Fruit fly (Drosophila melanogaster) whole organism, prepupa: Measurements from ENCODE around the gene mAChR-B.

Experiments
- Blimp-1 ChIP-seq: fragments of 200-800 bp; sonication (Bioruptor generic); optimal IDR thresholded peaks from 3 replicates; lab custom pipeline; 2017; ENCODE audit warnings: missing biosample characterization, missing genetic modification characterization, mild to moderate bottlenecking, moderate library complexity, missing genetic modification reagents
- CG10631 ChIP-seq: fragments of 200-800 bp; sonication (Bioruptor generic); optimal IDR thresholded peaks from 2 replicates; lab custom pipeline; 2016; ENCODE audit warnings: missing biosample characterization, missing genetic modification characterization
- CG11294 ChIP-seq: fragments of 200-800 bp; sonication (Bioruptor generic); IDR thresholded peaks from 2 replicates; pipeline ENCODE4 v1.3.6; 2022; ENCODE audit warnings: missing biosample characterization, missing genetic modification characterization
- CG11762 ChIP-seq: fragments of 200-800 bp; sonication (Bioruptor generic); optimal IDR thresholded peaks from 3 replicates; lab custom pipeline; 2016; ENCODE audit warnings: missing biosample characterization, missing genetic modification characterization; ENCODE audit not compliant: insufficient read depth
- CG11902 ChIP-seq: fragments of 200-800 bp; sonication (Bioruptor generic); optimal IDR thresholded peaks from 3 replicates; lab custom pipeline; 2016; ENCODE audit warnings: missing biosample characterization, missing genetic modification characterization
- CG15336 ChIP-seq: fragments of 200-800 bp; sonication (Bioruptor generic); IDR thresholded peaks from 2 replicates; pipeline ENCODE4 v1.3.6; 2022; ENCODE audit warnings: missing biosample characterization, missing genetic modification characterization
- CG1621 ChIP-seq: fragments of 200-800 bp; sonication (Bioruptor generic); optimal IDR thresholded peaks from 3 replicates; lab custom pipeline; 2018; ENCODE audit warnings: missing biosample characterization, mild to moderate bottlenecking, missing genetic modification characterization
- CG16779 ChIP-seq: fragments of 200-800 bp; sonication (Bioruptor generic); optimal IDR thresholded peaks from 3 replicates; lab custom pipeline; 2017; ENCODE audit warnings: missing biosample characterization, mild to moderate bottlenecking, missing genetic modification characterization
- CG3032 ChIP-seq: fragments of 200-800 bp; optimal IDR thresholded peaks from 2 replicates; lab custom pipeline; 2019; ENCODE audit warnings: missing biosample characterization, mild to moderate bottlenecking, missing genetic modification characterization, moderate library complexity
- CG31627 ChIP-seq: fragments of 200-800 bp; sonication (Bioruptor generic); optimal IDR thresholded peaks from 3 replicates; lab custom pipeline; 2016; ENCODE audit warnings: missing biosample characterization, missing genetic modification characterization
- CG3919 ChIP-seq: fragments of 200-800 bp; sonication (Bioruptor generic); optimal IDR thresholded peaks from 3 replicates; lab custom pipeline; 2016; ENCODE audit warnings: missing biosample characterization, missing genetic modification characterization
- CG4318 ChIP-seq: fragments of 200-800 bp; sonication (Bioruptor generic); optimal IDR thresholded peaks from 3 replicates; lab custom pipeline; 2017; ENCODE audit warnings: missing biosample characterization, mild to moderate bottlenecking, missing genetic modification characterization
- CG6276 ChIP-seq: fragments of 200-800 bp; sonication (Bioruptor generic); optimal IDR thresholded peaks from 2 replicates; lab custom pipeline; 2017; ENCODE audit warnings: missing biosample characterization, mild to moderate bottlenecking, missing genetic modification characterization
- CG6808 ChIP-seq: fragments of 200-800 bp; sonication (Bioruptor generic); optimal IDR thresholded peaks from 3 replicates; lab custom pipeline; 2017; ENCODE audit warnings: missing biosample characterization, missing genetic modification characterization, mild to moderate bottlenecking, moderate library complexity, missing genetic modification reagents
- CG6854 ChIP-seq: fragments of 200-800 bp; sonication (Bioruptor generic); optimal IDR thresholded peaks from 2 replicates; lab custom pipeline; 2017; ENCODE audit warnings: missing biosample characterization, mild to moderate bottlenecking, missing genetic modification characterization
- CG7368 ChIP-seq: fragments of 200-800 bp; sonication (Bioruptor generic); optimal IDR thresholded peaks from 3 replicates; lab custom pipeline; 2016; ENCODE audit warnings: missing biosample characterization, missing genetic modification characterization
- CG8119 ChIP-seq: fragments of 200-800 bp; sonication (Bioruptor generic); IDR thresholded peaks from 3 replicates; pipeline ENCODE4 v1.3.6; 2022; ENCODE audit warnings: missing biosample characterization, missing genetic modification characterization
- CG8319 ChIP-seq: fragments of 200-800 bp; sonication (Bioruptor generic); optimal IDR thresholded peaks from 3 replicates; lab custom pipeline; 2016; ENCODE audit warnings: missing biosample characterization, missing genetic modification characterization
- CG8632 ChIP-seq: fragments of 200-800 bp; sonication (Bioruptor generic); optimal IDR thresholded peaks from 3 replicates; lab custom pipeline; 2016; ENCODE audit warnings: missing biosample characterization, missing genetic modification characterization
- CG9139 ChIP-seq: fragments of 200-800 bp; sonication (Bioruptor generic); optimal IDR thresholded peaks from 3 replicates; lab custom pipeline; 2017; ENCODE audit warnings: missing biosample characterization, mild to moderate bottlenecking, missing genetic modification characterization
- Eip75B ChIP-seq: fragments of 200-800 bp; sonication (Bioruptor generic); optimal IDR thresholded peaks from 3 replicates; lab custom pipeline; 2016; ENCODE audit warnings: missing biosample characterization, missing genetic modification characterization
- Eip93F ChIP-seq: fragments of 200-800 bp; sonication (Bioruptor generic); optimal IDR thresholded peaks from 2 replicates; lab custom pipeline; 2016; ENCODE audit warnings: missing biosample characterization, mild to moderate bottlenecking, missing genetic modification characterization
- Ets21C ChIP-seq: fragments of 200-800 bp; sonication (Bioruptor generic); optimal IDR thresholded peaks from 3 replicates; lab custom pipeline; 2016; ENCODE audit warnings: missing biosample characterization, missing genetic modification characterization
- Ets96B ChIP-seq: fragments of 200-800 bp; optimal IDR thresholded peaks from 2 replicates; lab custom pipeline; 2019; ENCODE audit warnings: missing biosample characterization, mild to moderate bottlenecking, missing genetic modification characterization, moderate library complexity
- Gug ChIP-seq: fragments of 200-800 bp; sonication (Bioruptor generic); IDR thresholded peaks from 2 replicates; pipeline ENCODE4 v1.3.6; 2022; ENCODE audit warnings: missing biosample characterization, missing genetic modification characterization
- Hr38 ChIP-seq: sonication (Bioruptor generic); optimal IDR thresholded peaks from 2 replicates; lab custom pipeline; 2016; ENCODE audit warnings: missing biosample characterization, missing genetic modification characterization
- Hr39 ChIP-seq: fragments of 200-800 bp; sonication (Bioruptor generic); optimal IDR thresholded peaks from 2 replicates; lab custom pipeline; 2016; ENCODE audit warnings: missing biosample characterization, missing genetic modification characterization
- OdsH ChIP-seq: fragments of 200-800 bp; sonication (Bioruptor generic); optimal IDR thresholded peaks from 3 replicates; lab custom pipeline; 2016; ENCODE audit warnings: missing biosample characterization, missing genetic modification characterization
- Sox102F ChIP-seq: fragments of 200-800 bp; sonication (Bioruptor generic); optimal IDR thresholded peaks from 2 replicates; lab custom pipeline; 2016; ENCODE audit warnings: missing biosample characterization, mild to moderate bottlenecking, missing genetic modification characterization
- Sox14 ChIP-seq: fragments of 200-800 bp; sonication (Bioruptor generic); optimal IDR thresholded peaks from 3 replicates; lab custom pipeline; 2016; ENCODE audit warnings: missing biosample characterization, missing genetic modification characterization
- achi ChIP-seq: fragments of 200-800 bp; sonication (Bioruptor generic); optimal IDR thresholded peaks from 3 replicates; lab custom pipeline; 2016; ENCODE audit warnings: missing biosample characterization, missing genetic modification characterization
- cyc ChIP-seq: fragments of 200-800 bp; sonication (Bioruptor generic); optimal IDR thresholded peaks from 3 replicates; lab custom pipeline; 2016; ENCODE audit warnings: missing biosample characterization, missing genetic modification characterization
- dac ChIP-seq: fragments of 200-800 bp; sonication (Bioruptor generic); optimal IDR thresholded peaks from 2 replicates; lab custom pipeline; 2017; ENCODE audit warnings: missing biosample characterization, mild to moderate bottlenecking, missing genetic modification characterization
- dsx ChIP-seq: fragments of 200-800 bp; optimal IDR thresholded peaks from 3 replicates; lab custom pipeline; 2019; ENCODE audit warnings: missing biosample characterization, mild to moderate bottlenecking, missing genetic modification characterization, moderate library complexity; ENCODE audit not compliant: poor library complexity, severe bottlenecking
- eg ChIP-seq: fragments of 200-800 bp; sonication (Bioruptor generic); IDR thresholded peaks from 3 replicates; pipeline ENCODE4 v1.3.6; 2022; ENCODE audit warnings: missing biosample characterization, missing genetic modification characterization
- esn ChIP-seq: fragments of 200-800 bp; sonication (Bioruptor generic); optimal IDR thresholded peaks from 2 replicates; lab custom pipeline; 2016; ENCODE audit warnings: missing biosample characterization, mild to moderate bottlenecking, missing genetic modification characterization, moderate library complexity
- fd59A ChIP-seq: fragments of 200-800 bp; sonication (Bioruptor generic); optimal IDR thresholded peaks from 2 replicates; lab custom pipeline; 2017; ENCODE audit warnings: missing biosample characterization, mild to moderate bottlenecking, missing genetic modification characterization, missing genetic modification reagents
- lz ChIP-seq: fragments of 200-800 bp; sonication (Bioruptor generic); optimal IDR thresholded peaks from 3 replicates; lab custom pipeline; 2016; ENCODE audit warnings: missing biosample characterization, missing genetic modification characterization
- net ChIP-seq: fragments of 200-800 bp; sonication (Bioruptor generic); optimal IDR thresholded peaks from 3 replicates; lab custom pipeline; 2016; ENCODE audit warnings: missing biosample characterization, missing genetic modification characterization
- pdm3 ChIP-seq: fragments of 200-800 bp; sonication (Bioruptor generic); optimal IDR thresholded peaks from 3 replicates; lab custom pipeline; 2016; ENCODE audit warnings: missing biosample characterization, missing genetic modification characterization
- salr ChIP-seq, 2 experiments: fragments of 200-800 bp; sonication (Bioruptor generic); optimal IDR thresholded peaks; 3 replicates each; lab custom pipeline; 2016 to 2018; ENCODE audit warnings: missing biosample characterization in 2 of 2, missing genetic modification characterization in 2 of 2, mild to moderate bottlenecking in 1 of 2
- spab ChIP-seq: fragments of 200-800 bp; sonication (Bioruptor generic); optimal IDR thresholded peaks from 2 replicates; lab custom pipeline; 2017; ENCODE audit warnings: missing biosample characterization, mild to moderate bottlenecking, missing genetic modification characterization, missing genetic modification reagents
- svp ChIP-seq: fragments of 200-800 bp; sonication (Bioruptor generic); peaks from one replicate; lab custom pipeline; 2016; ENCODE audit warnings: missing biosample characterization, missing genetic modification characterization
- topi ChIP-seq: fragments of 200-800 bp; sonication (Bioruptor generic); optimal IDR thresholded peaks from 3 replicates; lab custom pipeline; 2016; ENCODE audit warnings: missing biosample characterization, missing genetic modification characterization
- vri ChIP-seq: fragments of 200-800 bp; sonication (Bioruptor generic); optimal IDR thresholded peaks from 3 replicates; lab custom pipeline; 2016; ENCODE audit warnings: missing biosample characterization, mild to moderate bottlenecking, missing genetic modification characterization

The mAChR-B gene

DNA sequence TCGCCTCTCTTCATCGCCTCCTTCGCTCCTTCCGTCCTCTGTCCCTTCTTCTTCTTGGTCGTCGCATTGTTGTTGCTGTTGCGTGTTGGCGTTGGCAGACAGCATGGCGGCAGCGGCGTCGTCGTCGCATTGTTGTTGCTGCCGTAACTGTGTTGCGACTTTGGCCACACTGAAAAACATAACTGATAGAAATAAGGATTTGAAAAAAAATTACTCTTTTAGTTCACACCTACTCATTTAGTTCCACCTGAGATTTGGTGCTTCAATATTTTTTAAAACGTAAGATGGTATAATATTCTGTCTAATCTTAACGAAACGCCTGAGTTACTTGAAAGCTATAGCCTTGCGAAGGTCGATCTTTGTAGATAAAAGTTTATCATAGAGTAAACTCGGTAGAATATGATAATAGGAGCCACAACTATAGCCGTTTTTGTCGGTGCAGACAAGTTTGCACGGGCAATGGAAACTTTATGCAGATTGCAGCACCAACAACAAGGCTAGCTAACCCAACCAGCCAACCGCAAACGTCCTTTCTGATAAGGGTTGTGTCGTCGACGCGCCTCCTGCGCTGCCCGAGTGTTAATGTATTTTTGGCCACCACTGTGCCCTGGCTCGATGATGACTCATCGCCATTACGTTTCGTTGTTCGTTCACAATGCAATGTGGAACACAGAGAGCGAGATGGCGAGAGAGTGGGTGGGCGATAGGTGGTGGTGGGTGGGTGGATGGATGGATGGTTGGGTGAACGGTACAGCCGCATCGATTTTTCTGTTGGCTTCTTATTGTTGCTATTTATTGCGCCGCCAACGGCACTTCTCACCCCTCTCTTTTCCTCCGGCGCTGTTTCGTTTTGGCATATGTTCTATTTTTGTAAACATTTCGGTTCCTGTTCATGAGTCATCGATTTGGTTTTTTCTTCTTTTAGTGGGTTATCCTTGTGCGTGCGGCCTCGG is 54.1 kb downstream of the mAChR-B start (continued):
- TF ChIP-seq lz: peak; percentile 90
- TF ChIP-seq net (GFP tag; lab: Kevin White, UChicago): peak; percentile 90
- TF ChIP-seq CG11902 (GFP tag; lab: Kevin White, UChicago): peak; percentile 83
- peak; percentile 94 for TF ChIP-seq spab
- peak; percentile 41 for TF ChIP-seq CG6854 (GFP tag; lab: Kevin White, UChicago)
- peak; percentile 86 for TF ChIP-seq CG11762 (GFP tag; lab: Kevin White, UChicago)
- TF ChIP-seq Ets21C (GFP tag; lab: Kevin White, UChicago): peak; percentile 87
- TF ChIP-seq dac (GFP tag; lab: Kevin White, UChicago): peak; percentile 86
- peak; percentile 90 for TF ChIP-seq CG1621 (tag; lab: Kevin White, UChicago)
- TF ChIP-seq CG8119: peak; percentile 92
- peak; percentile 91 for TF ChIP-seq Sox14 (GFP tag; lab: Kevin White, UChicago)
- TF ChIP-seq CG10631 (GFP tag; lab: Kevin White, UChicago): peak; percentile 93
- peak; percentile 93 for TF ChIP-seq dsx
- TF ChIP-seq Gug (GFP tag; lab: Robert Waterston, UW): peak; percentile 55; the same call in 1 of the 2 replicates
- TF ChIP-seq topi: peak; percentile 88
- TF ChIP-seq vri (GFP tag; lab: Kevin White, UChicago): peak; percentile 51
- TF ChIP-seq OdsH: peak; percentile 93
- peak; percentile 95 for TF ChIP-seq Ets96B (tag; lab: Kevin White, UChicago)
- TF ChIP-seq Hr38: no peak
- peak; percentile 86 for TF ChIP-seq cyc (GFP tag; lab: Kevin White, UChicago)
- peak; percentile 94 for TF ChIP-seq CG3032 (tag; lab: Kevin White, UChicago)
- peak; percentile 78 for TF ChIP-seq eg (GFP tag; lab: Robert Waterston, UW)
- peak; percentile 84 for TF ChIP-seq Sox102F
- TF ChIP-seq achi: peak; percentile 89
- TF ChIP-seq Eip75B (GFP tag; lab: Kevin White, UChicago): peak; percentile 91

DNA sequence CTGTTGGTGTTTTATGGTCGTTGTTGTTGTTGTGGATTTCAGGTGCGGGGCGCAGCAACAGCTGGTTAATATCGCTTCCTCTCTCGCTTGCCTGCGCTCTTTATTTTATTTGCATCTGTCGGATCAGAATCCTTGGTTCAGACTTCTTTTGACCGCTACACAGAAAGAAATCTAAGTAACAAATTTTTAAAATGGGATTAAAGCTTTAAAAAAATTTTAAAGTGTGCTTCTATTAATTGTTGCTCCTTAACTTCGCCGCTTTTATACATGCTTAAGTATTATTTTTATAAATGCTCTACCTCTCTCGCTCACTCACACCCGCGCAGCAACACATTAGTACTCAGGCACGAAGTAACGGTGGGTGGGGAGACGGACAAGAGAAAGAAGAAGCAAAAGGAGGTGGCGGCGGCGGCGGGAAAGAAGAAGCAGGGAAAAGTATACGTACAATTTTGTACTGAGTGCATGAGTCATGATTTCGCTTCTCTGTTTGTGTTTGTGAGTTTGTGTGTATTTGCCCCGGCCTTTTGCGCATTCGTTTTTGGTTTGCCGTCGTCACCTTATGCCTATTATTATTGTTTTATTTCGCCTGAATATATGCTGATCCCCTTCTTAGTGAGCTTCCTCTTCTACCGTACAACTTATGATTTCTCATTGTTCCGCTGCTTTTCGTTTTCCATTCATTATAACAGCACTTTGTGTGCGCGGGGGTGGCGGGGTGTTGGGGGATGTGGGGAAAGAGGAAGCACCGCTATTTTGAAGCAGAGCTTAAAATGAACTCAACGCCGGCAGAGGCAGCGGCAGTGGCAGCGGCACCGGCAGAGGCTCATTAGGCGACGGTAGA is 55.0 kb downstream of the mAChR-B start:
- peak; percentile 94 for TF ChIP-seq CG8632 (GFP tag; lab: Kevin White, UChicago)
- TF ChIP-seq net (GFP tag; lab: Kevin White, UChicago): peak; percentile 92
- TF ChIP-seq CG31627: peak; percentile 95
- peak; percentile 93 for TF ChIP-seq CG3919 (GFP tag; lab: Kevin White, UChicago)
- peak; percentile 73 for TF ChIP-seq Blimp-1 (GFP tag; lab: Kevin White, UChicago)
- peak; percentile 87 for TF ChIP-seq CG9139 (GFP tag; lab: Kevin White, UChicago)
- peak; percentile 88 for TF ChIP-seq Eip93F (GFP tag; lab: Kevin White, UChicago)
- TF ChIP-seq CG1621 (tag; lab: Kevin White, UChicago): peak; percentile 91
- peak; percentile 89 for TF ChIP-seq achi
- TF ChIP-seq CG11294: peak; percentile 64; the same call in 1 of the 2 replicates
- peak; percentile 95 for TF ChIP-seq cyc (GFP tag; lab: Kevin White, UChicago)
- peak; percentile 89 for TF ChIP-seq eg (GFP tag; lab: Robert Waterston, UW)
- peak; percentile 96 for TF ChIP-seq esn (GFP tag; lab: Kevin White, UChicago)
- TF ChIP-seq OdsH: peak; percentile 91
- peak; percentile 87 for TF ChIP-seq CG7368
- peak; percentile 85 for TF ChIP-seq CG6808 (GFP tag; lab: Kevin White, UChicago)
- TF ChIP-seq CG8319: peak; percentile 90
- peak; percentile 94 for TF ChIP-seq Ets96B (tag; lab: Kevin White, UChicago)
- TF ChIP-seq CG15336 (GFP tag; lab: Robert Waterston, UW): peak; percentile 77
- TF ChIP-seq pdm3 (GFP tag; lab: Kevin White, UChicago): peak; percentile 93
- peak; percentile 65 for TF ChIP-seq CG6276 (GFP tag; lab: Kevin White, UChicago)
- peak; percentile 94 for TF ChIP-seq Hr39
- peak; percentile 77 for TF ChIP-seq CG16779
- peak; percentile 83 to 87 for TF ChIP-seq salr (GFP tag; optimal IDR thresholded peaks at IDR 0.05; lab: Kevin White, UChicago)
- peak; percentile 91 for TF ChIP-seq dsx
- peak; percentile 96 for TF ChIP-seq Sox102F
- TF ChIP-seq svp (GFP tag; lab: Kevin White, UChicago): peak; percentile 98
- peak; percentile 90 for TF ChIP-seq CG11902 (GFP tag; lab: Kevin White, UChicago)
- peak; percentile 89 for TF ChIP-seq fd59A (GFP tag; lab: Kevin White, UChicago)
- peak; percentile 71 for TF ChIP-seq CG4318
